Worm (Caenorhabditis elegans) whole organism, late embryonic: ENCODE measurements around the gene nhr-103.
A peak's percentile ranks its signal among the peaks of the same experiment; 100 is the strongest.

Experiments
- K02D7.2 ChIP-seq: sonication (generic microtip); optimal IDR thresholded peaks from 2 replicates; lab custom pipeline; 2017; ENCODE audit warnings: mild to moderate bottlenecking, missing genetic modification characterization, missing compliant biosample characterization
- K09A11.1 ChIP-seq: sonication (generic microtip); optimal IDR thresholded peaks from 2 replicates; lab custom pipeline; 2017; ENCODE audit warnings: antibody characterized with exemption, mild to moderate bottlenecking, missing genetic modification characterization, missing compliant biosample characterization; ENCODE audit not compliant: insufficient read depth
- T23F11.4 ChIP-seq: fragments of 200-800 bp; sonication (Bioruptor generic); optimal IDR thresholded peaks from 2 replicates; lab custom pipeline; 2018; ENCODE audit warnings: mild to moderate bottlenecking, missing genetic modification characterization, missing compliant biosample characterization
- Y22D7AL.16 ChIP-seq: sonication (generic microtip); optimal IDR thresholded peaks from 2 replicates; lab custom pipeline; 2016; ENCODE audit warnings: missing genetic modification characterization, missing compliant biosample characterization
- ahr-1 ChIP-seq: sonication (generic microtip); optimal IDR thresholded peaks from 2 replicates; lab custom pipeline; 2016; ENCODE audit warnings: missing genetic modification characterization, missing compliant biosample characterization
- ama-1 ChIP-seq: fragments of 150-350 bp; optimal IDR thresholded peaks from 2 replicates; lab custom pipeline; 2014
- ceh-14 ChIP-seq: sonication (generic microtip); optimal IDR thresholded peaks from 2 replicates; lab custom pipeline; 2016; ENCODE audit warnings: missing genotype, missing genetic modification characterization, missing compliant biosample characterization
- ceh-18 ChIP-seq: sonication (generic microtip); optimal IDR thresholded peaks from 2 replicates; lab custom pipeline; 2016; ENCODE audit warnings: missing genetic modification characterization, missing compliant biosample characterization
- ceh-19 ChIP-seq: fragments of 200-800 bp; sonication (Bioruptor generic); optimal IDR thresholded peaks from 2 replicates; lab custom pipeline; 2018; ENCODE audit warnings: mild to moderate bottlenecking, missing genetic modification characterization, missing compliant biosample characterization
- ceh-30 ChIP-seq: fragments of 150-350 bp; optimal IDR thresholded peaks from 2 replicates; lab custom pipeline; 2014; ENCODE audit warnings: missing biosample characterization, missing genetic modification characterization
- ceh-31 ChIP-seq: sonication (generic microtip); optimal IDR thresholded peaks from 2 replicates; lab custom pipeline; 2016; ENCODE audit warnings: missing genetic modification characterization, missing compliant biosample characterization
- dmd-4 ChIP-seq: sonication (generic microtip); optimal IDR thresholded peaks from 2 replicates; lab custom pipeline; 2016; ENCODE audit warnings: borderline replicate concordance, missing genetic modification characterization, missing compliant biosample characterization
- ets-4 ChIP-seq: sonication (generic microtip); optimal IDR thresholded peaks from 2 replicates; lab custom pipeline; 2016; ENCODE audit warnings: missing genetic modification characterization, missing compliant biosample characterization
- fax-1 ChIP-seq: sonication (generic microtip); optimal IDR thresholded peaks from 2 replicates; lab custom pipeline; 2016; ENCODE audit warnings: missing genotype, missing genetic modification characterization, missing compliant biosample characterization
- fkh-10 ChIP-seq: fragments of 150-350 bp; optimal IDR thresholded peaks from 2 replicates; lab custom pipeline; 2014; ENCODE audit warnings: missing biosample characterization, missing genetic modification reagents, missing genetic modification characterization
- gmeb-2 ChIP-seq: sonication (generic microtip); optimal IDR thresholded peaks from 2 replicates; lab custom pipeline; 2016; ENCODE audit warnings: missing genetic modification characterization, inconsistent platforms, missing compliant biosample characterization
- hlh-15 ChIP-seq: sonication (generic microtip); optimal IDR thresholded peaks from 2 replicates; lab custom pipeline; 2016; ENCODE audit warnings: missing genetic modification characterization, missing compliant biosample characterization
- hlh-30 ChIP-seq: sonication (generic microtip); optimal IDR thresholded peaks from 2 replicates; lab custom pipeline; 2017; ENCODE audit warnings: antibody characterized with exemption, missing genetic modification characterization, missing compliant biosample characterization; ENCODE audit not compliant: insufficient read depth
- hlh-6 ChIP-seq: sonication (generic microtip); optimal IDR thresholded peaks from 2 replicates; lab custom pipeline; 2016; ENCODE audit warnings: missing genotype, missing genetic modification characterization, missing compliant biosample characterization
- lim-6 ChIP-seq: sonication (generic microtip); optimal IDR thresholded peaks from 2 replicates; lab custom pipeline; 2016; ENCODE audit warnings: missing genetic modification characterization, missing compliant biosample characterization
- madf-2 ChIP-seq: sonication (generic microtip); optimal IDR thresholded peaks from 2 replicates; lab custom pipeline; 2017; ENCODE audit warnings: missing genetic modification characterization, missing compliant biosample characterization
- mec-3 ChIP-seq: sonication (generic microtip); optimal IDR thresholded peaks from 2 replicates; lab custom pipeline; 2016; ENCODE audit warnings: borderline replicate concordance, missing genetic modification characterization, missing compliant biosample characterization
- nfya-1 ChIP-seq: sonication (generic microtip); optimal IDR thresholded peaks from 2 replicates; lab custom pipeline; 2017; ENCODE audit warnings: missing genetic modification characterization, mild to moderate bottlenecking, missing compliant biosample characterization, antibody characterized with exemption, moderate library complexity
- nhr-11 ChIP-seq: fragments of 150-350 bp; optimal IDR thresholded peaks from 2 replicates; lab custom pipeline; 2014; ENCODE audit warnings: missing biosample characterization, missing genetic modification characterization
- npax-4 ChIP-seq: sonication (generic microtip); optimal IDR thresholded peaks from 2 replicates; lab custom pipeline; 2016; ENCODE audit warnings: missing genetic modification characterization, missing compliant biosample characterization
- pag-3 ChIP-seq: sonication (generic microtip); optimal IDR thresholded peaks from 2 replicates; lab custom pipeline; 2016; ENCODE audit warnings: missing compliant biosample characterization, missing genetic modification characterization, borderline replicate concordance
- pat-9 ChIP-seq: fragments of 200-800 bp; sonication (Bioruptor generic); optimal IDR thresholded peaks from 2 replicates; lab custom pipeline; 2018; ENCODE audit warnings: mild to moderate bottlenecking, missing genetic modification characterization, moderate library complexity, missing compliant biosample characterization
- pax-1 ChIP-seq: fragments of 150-350 bp; optimal IDR thresholded peaks from 2 replicates; lab custom pipeline; 2014; ENCODE audit warnings: missing biosample characterization, missing genetic modification characterization
- pha-2 ChIP-seq: sonication (generic microtip); optimal IDR thresholded peaks from 2 replicates; lab custom pipeline; 2017; ENCODE audit warnings: mild to moderate bottlenecking, missing genetic modification characterization, missing compliant biosample characterization
- pha-4 ChIP-seq: fragments of 150-350 bp; optimal IDR thresholded peaks from 2 replicates; lab custom pipeline; 2018; ENCODE audit warnings: missing biosample characterization, missing genetic modification reagents, missing genetic modification characterization
- pqm-1 ChIP-seq: sonication (generic microtip); optimal IDR thresholded peaks from 2 replicates; lab custom pipeline; 2016; ENCODE audit warnings: missing genetic modification characterization, missing compliant biosample characterization
- ref-2 ChIP-seq: sonication (generic microtip); optimal IDR thresholded peaks from 2 replicates; lab custom pipeline; 2016; ENCODE audit warnings: missing genetic modification characterization, missing compliant biosample characterization
- sdc-2 ChIP-seq: sonication (generic microtip); optimal IDR thresholded peaks from 2 replicates; lab custom pipeline; 2016; ENCODE audit warnings: missing genotype, missing genetic modification characterization, missing compliant biosample characterization
- sox-2 ChIP-seq: fragments of 200-800 bp; sonication (Bioruptor generic); IDR thresholded peaks from 2 replicates; pipeline ENCODE4 v1.3.6; 2022; ENCODE audit warnings: missing genetic modification reagents, missing genetic modification characterization, missing compliant biosample characterization
- sox-4 ChIP-seq: sonication (generic microtip); optimal IDR thresholded peaks from 2 replicates; lab custom pipeline; 2017; ENCODE audit warnings: mild to moderate bottlenecking, missing genetic modification characterization, inconsistent platforms, missing compliant biosample characterization
- ttx-3 ChIP-seq: sonication (generic microtip); optimal IDR thresholded peaks from 2 replicates; lab custom pipeline; 2016; ENCODE audit warnings: missing genetic modification reagents, missing genetic modification characterization, missing compliant biosample characterization
- unc-42 ChIP-seq: sonication (generic microtip); optimal IDR thresholded peaks from 2 replicates; lab custom pipeline; 2016; ENCODE audit warnings: missing genotype, missing genetic modification characterization, missing compliant biosample characterization
- unc-55 ChIP-seq: sonication (generic microtip); optimal IDR thresholded peaks from 2 replicates; lab custom pipeline; 2017; ENCODE audit warnings: missing biosample characterization, missing genetic modification reagents, missing genetic modification characterization
- unc-86 ChIP-seq: sonication (generic microtip); optimal IDR thresholded peaks from 2 replicates; lab custom pipeline; 2016; ENCODE audit warnings: missing genetic modification characterization, missing compliant biosample characterization
- ztf-16 ChIP-seq: sonication (generic microtip); optimal IDR thresholded peaks from 2 replicates; lab custom pipeline; 2017; ENCODE audit warnings: missing genetic modification characterization, missing compliant biosample characterization

The nhr-103 gene

ce11 chrV:2264455-2264854, 39.2 kb downstream of the nhr-103 start, which contains the start of gene nhr-183:
Gene nhr-183, minus strand, starts transcription at chrV:2264634.
- peak; percentile 69 for TF ChIP-seq pax-1 (tag; lab: Kevin White, UChicago)
- TF ChIP-seq nhr-11 = no peak

- TF ChIP-seq T23F11.4 (GFP tag; lab: Kevin White, UChicago) = no peak
- TF ChIP-seq ztf-16 (tag; lab: Kevin White, UChicago) = no peak
- no peak for TF ChIP-seq ceh-19
- TF ChIP-seq K09A11.1 (tag; lab: Kevin White, UChicago) = no peak
- no peak for TF ChIP-seq nhr-11
- no peak for TF ChIP-seq mec-3 (tag; lab: Kevin White, UChicago)
- no peak for TF ChIP-seq pha-4
- TF ChIP-seq ets-4 (tag; lab: Kevin White, UChicago) = no peak
- TF ChIP-seq hlh-6 = no peak
- no peak for TF ChIP-seq ttx-3 (tag; lab: Kevin White, UChicago)
- TF ChIP-seq npax-4 = no peak
- no peak for TF ChIP-seq pqm-1 (tag; lab: Kevin White, UChicago)
- TF ChIP-seq fax-1 (tag; lab: Kevin White, UChicago) = no peak
- TF ChIP-seq ama-1 (lab: Kevin White, UChicago) = no peak
- no peak for TF ChIP-seq hlh-30 (tag; lab: Kevin White, UChicago)
- no peak for TF ChIP-seq madf-2 (tag; lab: Kevin White, UChicago)
- no peak for TF ChIP-seq Y22D7AL.16
- TF ChIP-seq pat-9 (tag; lab: Kevin White, UChicago) = no peak
- TF ChIP-seq ceh-14 = no peak
These were observed 39.7 kb downstream of the nhr-103 start for ce11 chrV:2264925-2265324.

- no peak for TF ChIP-seq gmeb-2 (tag; lab: Kevin White, UChicago)
- no peak for TF ChIP-seq unc-86
- no peak for TF ChIP-seq hlh-15 (tag; lab: Kevin White, UChicago)
- no peak for TF ChIP-seq ceh-30 (tag; lab: Kevin White, UChicago)
- TF ChIP-seq hlh-30 (tag; lab: Kevin White, UChicago) = no peak
- TF ChIP-seq unc-55 (GFP tag; lab: Kevin White, UChicago) = no peak
- TF ChIP-seq lim-6 = no peak
- TF ChIP-seq ceh-14 = no peak
- no peak for TF ChIP-seq pqm-1 (tag; lab: Kevin White, UChicago)
- no peak for TF ChIP-seq ahr-1 (tag; lab: Kevin White, UChicago)
- no peak for TF ChIP-seq sdc-2 (tag; lab: Kevin White, UChicago)
- TF ChIP-seq T23F11.4 (GFP tag; lab: Kevin White, UChicago) = no peak
- no peak for TF ChIP-seq unc-42 (tag; lab: Kevin White, UChicago)
- no peak for TF ChIP-seq ref-2
- TF ChIP-seq ceh-18 (tag; lab: Kevin White, UChicago) = no peak
- no peak for TF ChIP-seq dmd-4 (tag; lab: Kevin White, UChicago)
- no peak for TF ChIP-seq fkh-10 (GFP tag; lab: Kevin White, UChicago)
- TF ChIP-seq ceh-31 (tag; lab: Kevin White, UChicago) = no peak
- TF ChIP-seq, all 69 proteins: peak for 0
These were observed 41.7 kb downstream of the nhr-103 start, which contains the start of gene nhr-275 for ce11 chrV:2266958-2267357. Gene nhr-275, minus strand, starts transcription at chrV:2267058.

DNA sequence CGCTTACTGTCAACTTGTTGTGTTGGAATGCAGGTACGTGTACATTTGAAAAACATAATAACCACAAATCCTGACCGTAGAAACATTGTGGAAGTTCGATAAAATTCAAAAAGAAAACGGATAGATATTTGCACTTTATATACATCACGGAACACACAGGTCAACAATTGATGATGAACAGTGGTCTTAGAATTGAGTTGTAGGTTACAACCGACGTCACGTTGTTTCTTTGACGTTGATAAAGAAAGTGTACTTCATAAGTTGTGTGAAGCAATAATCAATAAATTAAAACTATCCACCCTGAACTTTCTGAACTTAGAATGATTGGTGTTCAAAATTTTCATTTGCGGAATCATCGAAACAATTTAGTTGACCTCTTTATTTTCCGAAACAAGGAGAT, 46.5 kb downstream of the nhr-103 start, which contains the start of gene Y5H2A.1:
Y5H2A.1 (minus strand) TSS at position 101 of the 400 bp plus-strand sequence.
- no peak for TF ChIP-seq T23F11.4 (GFP tag; lab: Kevin White, UChicago)
- TF ChIP-seq sox-2 (GFP tag; lab: Robert Waterston, UW) = no peak
- TF ChIP-seq pat-9 (tag; lab: Kevin White, UChicago) = no peak
- no peak for TF ChIP-seq sox-4 (tag; lab: Kevin White, UChicago)
- TF ChIP-seq ceh-19 = no peak
- TF ChIP-seq K02D7.2 (tag; lab: Kevin White, UChicago) = no peak
- no peak for TF ChIP-seq nfya-1
- TF ChIP-seq pqm-1 (tag; lab: Kevin White, UChicago) = no peak
- TF ChIP-seq pag-3 (tag; lab: Kevin White, UChicago) = no peak
- TF ChIP-seq ceh-18 (tag; lab: Kevin White, UChicago) = no peak
- TF ChIP-seq pha-2 = no peak
- TF ChIP-seq, all 69 proteins: peak for 0
